Worm (Caenorhabditis elegans): ENCODE data around the gene Y56A3A.31.

DNA sequence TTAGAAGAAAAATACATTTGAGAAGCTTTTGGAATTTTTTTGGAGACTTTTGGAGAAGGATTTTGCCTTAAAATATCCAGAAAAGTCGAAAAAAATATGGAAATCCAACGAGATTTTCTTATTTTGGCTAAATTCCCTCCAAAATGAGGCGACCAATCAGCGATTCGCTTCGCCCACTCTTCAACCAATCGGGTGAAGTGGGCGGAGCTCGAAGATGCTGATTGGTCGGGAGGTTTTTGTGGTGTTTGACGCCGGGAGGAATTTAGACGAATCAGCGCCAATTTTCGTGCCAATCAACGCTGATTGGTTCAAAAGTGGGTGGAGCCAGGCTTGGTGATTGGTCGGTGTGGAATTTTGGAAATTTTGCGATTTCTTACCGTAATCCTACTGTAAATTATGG lies 6.5 kb downstream of the Y56A3A.31 start:
- TF ChIP-seq hsf-1 (GFP tag; IDR thresholded peaks at IDR 0.05), result no peak
- TF ChIP-seq F57A8.1 (GFP tag; optimal IDR thresholded peaks at IDR 0.05), result no peak
- TF ChIP-seq lin-40 (tag; optimal IDR thresholded peaks at IDR 0.05), result no peak
- TF ChIP-seq attf-3 (GFP tag; conservative IDR thresholded peaks at IDR 0.05), result no peak
- no peak for TF ChIP-seq F49E8.2 (tag; optimal IDR thresholded peaks at IDR 0.05; ENCODE audit: insufficient read depth)
- TF ChIP-seq unc-62 (GFP tag; optimal IDR thresholded peaks at IDR 0.05), result no peak
